Worm (Caenorhabditis elegans): ENCODE data around the gene H24K24.2.

DNA sequence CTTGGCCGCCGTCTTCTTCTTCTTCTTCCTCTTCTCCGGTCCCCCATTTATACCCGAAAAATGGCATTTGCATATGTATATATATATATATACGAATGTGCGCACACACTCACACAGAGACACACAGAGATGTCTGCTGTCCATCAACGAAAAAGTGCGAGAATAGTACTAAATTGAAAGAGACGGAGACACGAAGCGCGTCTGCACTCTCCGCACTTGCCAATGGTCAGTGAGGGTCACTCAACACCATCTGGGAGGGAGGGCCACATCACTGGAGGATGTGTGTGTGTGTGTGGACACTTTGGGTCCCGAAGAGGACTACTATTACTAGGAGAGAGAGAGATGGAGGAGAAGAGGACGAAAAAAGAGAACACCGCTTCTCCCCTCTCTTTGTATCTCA is 57.6 kb downstream of the H24K24.2 start:
- TF ChIP-seq klf-2 (GFP tag; conservative IDR thresholded peaks at IDR 0.05) (no peak), ztf-29 (GFP tag; IDR thresholded peaks at IDR 0.05) (no peak)
